Fruit fly (Drosophila melanogaster): ENCODE data around the gene CG42570.

DNA sequence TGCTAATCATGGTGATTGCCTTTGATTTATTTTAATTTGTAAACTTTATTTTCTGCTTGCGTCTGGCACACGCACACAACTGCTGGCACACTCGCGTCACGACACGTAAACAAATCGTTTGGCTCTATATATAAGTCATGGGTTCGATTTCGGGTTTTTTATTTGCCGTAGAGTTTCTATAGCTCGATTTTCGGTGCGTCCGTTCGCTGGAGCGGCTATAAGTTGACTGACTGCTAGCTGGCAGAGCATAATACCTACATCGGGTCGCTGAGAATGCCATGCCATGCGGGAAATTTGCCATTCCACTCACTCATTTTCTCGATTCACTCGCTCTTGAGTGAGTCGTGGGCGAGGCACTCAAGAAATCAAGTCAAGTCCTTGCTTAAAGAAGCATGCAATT, 10.6 kb downstream of the CG42570 start, which contains the start of gene comm:
- TF ChIP-seq insv (optimal IDR thresholded peaks at IDR 0.05) (no peak), Myc (optimal IDR thresholded peaks at IDR 0.05) (no peak), psq (optimal IDR thresholded peaks at IDR 0.05) (no peak)

Measured in Kc167 (cell line).